Worm (Caenorhabditis elegans) whole organism, L1 larva: ENCODE measurements around the gene sqst-3.

ENCODE experiments used
- C34B4.2 ChIP-seq: sonication (generic microtip); optimal IDR thresholded peaks from 2 replicates; lab custom pipeline; 2017; ENCODE audit warnings: mild to moderate bottlenecking, missing genetic modification characterization, missing compliant biosample characterization
- blmp-1 ChIP-seq: fragments of 150-350 bp; optimal IDR thresholded peaks from 2 replicates; lab custom pipeline; 2014; ENCODE audit warnings: missing biosample characterization, missing genetic modification characterization
- ces-1 ChIP-seq: fragments of 150-350 bp; optimal IDR thresholded peaks from 2 replicates; lab custom pipeline; 2014; ENCODE audit warnings: missing biosample characterization, missing genetic modification reagents, missing genetic modification characterization
- dpl-1 ChIP-seq, 3 experiments: fragments of 150-350 bp in 2 of 3; sonication (generic microtip) in 1 of 3; optimal IDR thresholded peaks; 2 replicates each; lab custom pipeline; 2014 to 2017; ENCODE audit warnings: missing biosample characterization in 3 of 3, missing genetic modification characterization in 3 of 3, missing genetic modification reagents in 3 of 3
- efl-1 ChIP-seq, 4 experiments: fragments of 150-350 bp; optimal IDR thresholded peaks in 3 of 4; peaks in 1 of 4; 1 replicate in 1 of 4; 2 replicates in 3 of 4; lab custom pipeline; 2014; ENCODE audit warnings: missing biosample characterization in 2 of 4, missing genetic modification characterization in 2 of 4, missing genetic modification reagents in 2 of 4
- egl-13 ChIP-seq: sonication (generic microtip); optimal IDR thresholded peaks from 2 replicates; lab custom pipeline; 2016; ENCODE audit warnings: missing genotype, missing genetic modification reagents, missing genetic modification characterization, missing compliant biosample characterization
- elt-2 ChIP-seq: sonication (generic microtip); optimal IDR thresholded peaks from 2 replicates; lab custom pipeline; 2016; ENCODE audit warnings: missing genetic modification characterization, mild to moderate bottlenecking, inconsistent platforms, missing compliant biosample characterization, missing genetic modification reagents
- elt-3 ChIP-seq, 6 experiments: fragments of 150-350 bp in 1 of 6; sonication (generic microtip); optimal IDR thresholded peaks; 2 replicates each; lab custom pipeline; 2017 to 2018; ENCODE audit warnings: missing biosample characterization in 6 of 6, missing genetic modification characterization in 6 of 6, inconsistent platforms in 1 of 6
- ets-5 ChIP-seq: fragments of 200-800 bp; sonication (Bioruptor generic); IDR thresholded peaks from 2 replicates; pipeline ENCODE4 v1.3.6; 2022; ENCODE audit warnings: missing genetic modification characterization, missing compliant biosample characterization
- fkh-10 ChIP-seq: sonication (generic microtip); optimal IDR thresholded peaks from 2 replicates; lab custom pipeline; 2017; ENCODE audit warnings: missing biosample characterization, missing genetic modification reagents, missing genetic modification characterization
- fkh-8 ChIP-seq: sonication (generic microtip); optimal IDR thresholded peaks from 2 replicates; lab custom pipeline; 2016; ENCODE audit warnings: mild to moderate bottlenecking, missing genetic modification characterization, missing compliant biosample characterization
- fos-1 ChIP-seq: fragments of 150-350 bp; optimal IDR thresholded peaks from 2 replicates; lab custom pipeline; 2014; ENCODE audit warnings: missing biosample characterization, missing genetic modification characterization
- hlh-4 ChIP-seq: sonication (generic microtip); optimal IDR thresholded peaks from 2 replicates; lab custom pipeline; 2016; ENCODE audit warnings: mild to moderate bottlenecking, missing genetic modification characterization, missing compliant biosample characterization
- hpl-2 ChIP-seq: fragments of 150-350 bp; optimal IDR thresholded peaks from 2 replicates; lab custom pipeline; 2014; ENCODE audit warnings: missing biosample characterization, missing genetic modification reagents, missing genetic modification characterization
- irx-1 ChIP-seq: sonication (generic microtip); optimal IDR thresholded peaks from 2 replicates; lab custom pipeline; 2016; ENCODE audit warnings: missing genetic modification characterization, missing compliant biosample characterization
- jun-1 ChIP-seq: fragments of 150-350 bp; optimal IDR thresholded peaks from 2 replicates; lab custom pipeline; 2014; ENCODE audit warnings: missing biosample characterization, missing genetic modification reagents, missing genetic modification characterization
- lin-15B ChIP-seq: fragments of 150-350 bp; sonication (generic microtip); optimal IDR thresholded peaks from 3 replicates; lab custom pipeline; 2014; ENCODE audit warnings: missing biosample characterization, missing genetic modification characterization
- lin-35 ChIP-seq, 2 experiments: fragments of 150-350 bp; optimal IDR thresholded peaks; 2 replicates each; lab custom pipeline; 2014; ENCODE audit warnings: missing biosample characterization in 2 of 2, missing genetic modification characterization in 2 of 2, missing genetic modification reagents in 2 of 2
- lin-39 ChIP-seq: fragments of 150-350 bp; optimal IDR thresholded peaks from 2 replicates; lab custom pipeline; 2014; ENCODE audit warnings: missing biosample characterization, missing genetic modification reagents, missing genetic modification characterization
- lir-3 ChIP-seq: sonication (generic microtip); optimal IDR thresholded peaks from 2 replicates; lab custom pipeline; 2016; ENCODE audit warnings: mild to moderate bottlenecking, missing genetic modification characterization, moderate library complexity, missing compliant biosample characterization; ENCODE audit not compliant: poor library complexity
- lsy-2 ChIP-seq, 2 experiments: fragments of 150-350 bp; optimal IDR thresholded peaks; 2 replicates each; lab custom pipeline; 2014; ENCODE audit warnings: missing biosample characterization in 2 of 2, missing genetic modification characterization in 2 of 2
- mab-9 ChIP-seq: fragments of 200-800 bp; sonication (Bioruptor generic); IDR thresholded peaks from 2 replicates; pipeline ENCODE4 v1.3.6; 2022; ENCODE audit warnings: missing genetic modification reagents, missing genetic modification characterization, missing compliant biosample characterization
- mdl-1 ChIP-seq, 2 experiments: fragments of 150-350 bp; optimal IDR thresholded peaks; 2 replicates each; lab custom pipeline; 2014 to 2017; ENCODE audit warnings: missing biosample characterization in 2 of 2, missing genetic modification characterization in 2 of 2, inconsistent platforms in 1 of 2
- nhr-11 ChIP-seq: fragments of 150-350 bp; optimal IDR thresholded peaks from 2 replicates; lab custom pipeline; 2014; ENCODE audit warnings: missing biosample characterization, missing genetic modification characterization
- nhr-12 ChIP-seq: sonication (generic microtip); optimal IDR thresholded peaks from 2 replicates; lab custom pipeline; 2017; ENCODE audit warnings: missing biosample characterization, missing genetic modification characterization
- nhr-19 ChIP-seq: fragments of 200-800 bp; sonication (Bioruptor generic); conservative IDR thresholded peaks from 2 replicates; pipeline ENCODE4 v1.3.6; 2022; ENCODE audit warnings: missing genetic modification characterization, missing compliant biosample characterization
- nhr-20 ChIP-seq: sonication (generic microtip); optimal IDR thresholded peaks from 2 replicates; lab custom pipeline; 2016; ENCODE audit warnings: mild to moderate bottlenecking, missing genetic modification characterization, missing compliant biosample characterization
- nhr-47 ChIP-seq: sonication (generic microtip); optimal IDR thresholded peaks from 2 replicates; lab custom pipeline; 2016; ENCODE audit warnings: mild to moderate bottlenecking, missing genetic modification characterization, moderate library complexity, missing compliant biosample characterization
- nhr-71 ChIP-seq: sonication (generic microtip); optimal IDR thresholded peaks from 2 replicates; lab custom pipeline; 2016; ENCODE audit warnings: mild to moderate bottlenecking, missing genetic modification characterization, moderate library complexity, missing compliant biosample characterization
- nhr-85 ChIP-seq: sonication (generic microtip); peaks from one replicate; lab custom pipeline; 2016; ENCODE audit warnings: missing genetic modification characterization, inconsistent platforms, missing compliant biosample characterization
- nhr-90 ChIP-seq: sonication (generic microtip); optimal IDR thresholded peaks from 2 replicates; lab custom pipeline; 2016; ENCODE audit warnings: mild to moderate bottlenecking, missing genetic modification characterization, missing compliant biosample characterization; ENCODE audit not compliant: poor library complexity
- pag-3 ChIP-seq: sonication (generic microtip); optimal IDR thresholded peaks from 2 replicates; lab custom pipeline; 2017; ENCODE audit warnings: missing genetic modification characterization, mild to moderate bottlenecking, missing compliant biosample characterization, antibody characterized with exemption, borderline replicate concordance; ENCODE audit not compliant: insufficient read depth
- pqm-1 ChIP-seq: sonication (generic microtip); optimal IDR thresholded peaks from 3 replicates; lab custom pipeline; 2017; ENCODE audit warnings: missing biosample characterization, missing genetic modification characterization
- snpc-4 ChIP-seq: fragments of 150-350 bp; optimal IDR thresholded peaks from 2 replicates; lab custom pipeline; 2014; ENCODE audit warnings: missing biosample characterization, missing genetic modification characterization
- unc-130 ChIP-seq: fragments of 150-350 bp; optimal IDR thresholded peaks from 2 replicates; lab custom pipeline; 2017; ENCODE audit warnings: missing biosample characterization, missing genetic modification characterization, inconsistent platforms
- unc-98 ChIP-seq: fragments of 200-800 bp; sonication (Bioruptor generic); IDR thresholded peaks from 2 replicates; pipeline ENCODE4 v1.3.6; 2022; ENCODE audit warnings: missing genetic modification characterization, missing compliant biosample characterization
- xbp-1 ChIP-seq: sonication (generic microtip); optimal IDR thresholded peaks from 2 replicates; lab custom pipeline; 2016; ENCODE audit warnings: missing genetic modification characterization, missing compliant biosample characterization
- zip-4 ChIP-seq: fragments of 200-800 bp; sonication (Bioruptor generic); optimal IDR thresholded peaks from 2 replicates; lab custom pipeline; 2018; ENCODE audit warnings: mild to moderate bottlenecking, missing genetic modification characterization, moderate library complexity, missing compliant biosample characterization

sqst-3 gene

ce11 chrV:19212354-19212753 lies 18.2 kb upstream of the sqst-3 start:
- TF ChIP-seq elt-3 (tag; optimal IDR thresholded peaks at IDR 0.05; lab: Kevin White, UChicago) = peak in 1 of 6 experiments; percentile 20
- TF ChIP-seq nhr-20 (tag; lab: Kevin White, UChicago) = peak; percentile 68
- TF ChIP-seq nhr-12 (tag; lab: Kevin White, UChicago) = no peak
- TF ChIP-seq jun-1 (tag; lab: Kevin White, UChicago) = no peak
- TF ChIP-seq nhr-90 (tag; lab: Kevin White, UChicago) = peak; percentile 4
- TF ChIP-seq blmp-1 = peak; percentile 6
- no peak for TF ChIP-seq C34B4.2 (tag; lab: Kevin White, UChicago)
- TF ChIP-seq lin-35 (GFP tag; optimal IDR thresholded peaks at IDR 0.05; lab: Kevin White, UChicago) = peak in 1 of 2 experiments; percentile 51
- TF ChIP-seq mdl-1 (tag; optimal IDR thresholded peaks at IDR 0.05; lab: Kevin White, UChicago) = peak in 1 of 2 experiments; percentile 6
- peak; percentile 43 for TF ChIP-seq nhr-85 (tag; lab: Kevin White, UChicago)
- TF ChIP-seq nhr-19 (GFP tag; lab: Robert Waterston, UW) = peak; percentile 24
- TF ChIP-seq elt-2 (tag; lab: Kevin White, UChicago) = peak; percentile 72
- no peak for TF ChIP-seq efl-1 (optimal IDR thresholded peaks at IDR 0.05; lab: Kevin White, UChicago)
- peak in 1 of 2 experiments; percentile 2 for TF ChIP-seq efl-1 (GFP tag; optimal IDR thresholded peaks at IDR 0.05 in 1 of 2; lab: Kevin White, UChicago)

- TF ChIP-seq ets-5 = no peak
- TF ChIP-seq egl-13 (tag; lab: Kevin White, UChicago) = no peak
- TF ChIP-seq elt-2 (tag; lab: Kevin White, UChicago) = peak; percentile 17
- TF ChIP-seq nhr-71 (tag; lab: Kevin White, UChicago) = no peak
- no peak for TF ChIP-seq C34B4.2 (tag; lab: Kevin White, UChicago)
- no peak for TF ChIP-seq nhr-11 (tag; lab: Kevin White, UChicago)
- TF ChIP-seq hlh-4 (tag; lab: Kevin White, UChicago) = no peak
- no peak for TF ChIP-seq blmp-1
These were observed 13.5 kb upstream of the sqst-3 start, which contains the start of gene srr-2 for ce11 chrV:19217104-19217503. TSS of gene srr-2 (minus strand) at chrV:19217176.

- TF ChIP-seq pag-3 (tag; lab: Kevin White, UChicago) = no peak
- TF ChIP-seq xbp-1 (tag; lab: Kevin White, UChicago) = no peak
- TF ChIP-seq nhr-47 = no peak
- no peak for TF ChIP-seq nhr-85 (tag; lab: Kevin White, UChicago)
- no peak for TF ChIP-seq zip-4 (GFP tag; lab: Kevin White, UChicago)
- TF ChIP-seq hlh-4 (tag; lab: Kevin White, UChicago) = no peak
- TF ChIP-seq dpl-1 (GFP tag; optimal IDR thresholded peaks at IDR 0.05; lab: Kevin White, UChicago) = no peak
- TF ChIP-seq mdl-1 (tag; optimal IDR thresholded peaks at IDR 0.05; lab: Kevin White, UChicago) = no peak
- no peak for TF ChIP-seq hpl-2 (GFP tag; lab: Kevin White, UChicago)
- TF ChIP-seq unc-130 (tag; lab: Kevin White, UChicago) = no peak
- TF ChIP-seq fkh-8 (tag; lab: Kevin White, UChicago) = no peak
- no peak for TF ChIP-seq snpc-4 (tag; lab: Kevin White, UChicago)
- TF ChIP-seq fos-1 (tag; lab: Kevin White, UChicago) = no peak
- TF ChIP-seq pqm-1 (tag; lab: Kevin White, UChicago) = no peak
- TF ChIP-seq ces-1 = no peak
These were observed 12.9 kb upstream of the sqst-3 start, which contains the start of gene oac-49 for ce11 chrV:19217675-19218074. TSS of gene oac-49 (plus strand) at chrV:19217975.

- TF ChIP-seq lin-39 (tag; lab: Kevin White, UChicago) = no peak
- no peak for TF ChIP-seq elt-3 (tag; optimal IDR thresholded peaks at IDR 0.05; lab: Kevin White, UChicago)
These were observed 585 bp downstream of the sqst-3 start for ce11 chrV:19231167-19231566.

ce11 chrV:19233469-19233868 lies 2.9 kb downstream of the sqst-3 start, which contains the start of gene fbxb-116:
TSS of gene fbxb-116 (plus strand) at chrV:19233769.
- TF ChIP-seq fkh-10 (GFP tag; lab: Kevin White, UChicago) (no peak), lsy-2 (tag; optimal IDR thresholded peaks at IDR 0.05; lab: Kevin White, UChicago) (no peak), irx-1 (tag; lab: Kevin White, UChicago) (no peak), mab-9 (GFP tag; lab: Robert Waterston, UW) (no peak), lir-3 (no peak), nhr-19 (GFP tag; lab: Robert Waterston, UW) (no peak), lin-15B (tag; lab: Kevin White, UChicago) (no peak), unc-98 (GFP tag; lab: Robert Waterston, UW) (no peak)
